Worm (Caenorhabditis elegans) whole organism, L2 larva: ENCODE data around the gene H11E01.3.

Source experiments
- blmp-1 ChIP-seq: sonication (generic microtip); optimal IDR thresholded peaks from 2 replicates; lab custom pipeline; 2017; ENCODE audit warnings: missing genetic modification characterization, mild to moderate bottlenecking, missing compliant biosample characterization, antibody characterized with exemption, moderate library complexity; ENCODE audit not compliant: insufficient read depth
- snpc-4 ChIP-seq: fragments of 150-350 bp; optimal IDR thresholded peaks from 2 replicates; lab custom pipeline; 2014; ENCODE audit warnings: missing biosample characterization, missing genetic modification characterization

ce11 chrX:1627013-1627412 is 22.3 kb downstream of the H11E01.3 start:
- TF ChIP-seq blmp-1 (peak; percentile 51), snpc-4 (tag; lab: Kevin White, UChicago) (peak; percentile 90)
